Fruit fly (Drosophila melanogaster) whole organism, prepupa: ENCODE results near the gene Adk2.

ENCODE experiments used
- Sox102F ChIP-seq: fragments of 200-800 bp; sonication (Bioruptor generic); optimal IDR thresholded peaks from 2 replicates; lab custom pipeline; 2016; ENCODE audit warnings: missing biosample characterization, mild to moderate bottlenecking, missing genetic modification characterization
- Sox15 ChIP-seq: fragments of 200-800 bp; sonication (Bioruptor generic); optimal IDR thresholded peaks from 3 replicates; lab custom pipeline; 2016; ENCODE audit warnings: missing biosample characterization, missing genetic modification characterization
- pdm3 ChIP-seq: fragments of 200-800 bp; sonication (Bioruptor generic); optimal IDR thresholded peaks from 3 replicates; lab custom pipeline; 2016; ENCODE audit warnings: missing biosample characterization, missing genetic modification characterization
- salr ChIP-seq, 2 experiments: fragments of 200-800 bp; sonication (Bioruptor generic); optimal IDR thresholded peaks; 3 replicates each; lab custom pipeline; 2016 to 2018; ENCODE audit warnings: missing biosample characterization in 2 of 2, missing genetic modification characterization in 2 of 2, mild to moderate bottlenecking in 1 of 2

dm6 chr3L:13066220-13066619 is 43.7 kb upstream of the Adk2 start:
- TF ChIP-seq Sox15 (GFP tag; lab: Kevin White, UChicago) (no peak), salr (GFP tag; optimal IDR thresholded peaks at IDR 0.05; lab: Kevin White, UChicago) (peak in 1 of 2 experiments; percentile 27), pdm3 (GFP tag; lab: Kevin White, UChicago) (peak; percentile 13), Sox102F (GFP tag; lab: Kevin White, UChicago) (no peak)
